Worm (Caenorhabditis elegans): ENCODE results near the gene fbxb-52.

ce11 chrII:1576772-1577171 lies 26.4 kb upstream of the fbxb-52 start:
- TF ChIP-seq fkh-10 (GFP tag; optimal IDR thresholded peaks at IDR 0.05), result no peak
- TF ChIP-seq mab-9 (GFP tag; IDR thresholded peaks at IDR 0.05), result no peak
- no peak for TF ChIP-seq nhr-11 (tag; optimal IDR thresholded peaks at IDR 0.05)
- no peak for TF ChIP-seq ces-1 (GFP tag; optimal IDR thresholded peaks at IDR 0.05)
- TF ChIP-seq Y116A8C.19 (tag; optimal IDR thresholded peaks at IDR 0.05; ENCODE audit: borderline replicate concordance), result no peak
- no peak for TF ChIP-seq pqm-1 (tag; optimal IDR thresholded peaks at IDR 0.05)
- TF ChIP-seq ztf-4 (tag; optimal IDR thresholded peaks at IDR 0.05), result no peak
- no peak for TF ChIP-seq alr-1 (tag; optimal IDR thresholded peaks at IDR 0.05; ENCODE audit: borderline replicate concordance)
- no peak for TF ChIP-seq lir-3 (tag; optimal IDR thresholded peaks at IDR 0.05; ENCODE audit: poor library complexity)

Data from whole organism, L1 larva.